Fruit fly (Drosophila melanogaster): ENCODE measurements around the gene Rox8.

Gene Rox8

DNA sequence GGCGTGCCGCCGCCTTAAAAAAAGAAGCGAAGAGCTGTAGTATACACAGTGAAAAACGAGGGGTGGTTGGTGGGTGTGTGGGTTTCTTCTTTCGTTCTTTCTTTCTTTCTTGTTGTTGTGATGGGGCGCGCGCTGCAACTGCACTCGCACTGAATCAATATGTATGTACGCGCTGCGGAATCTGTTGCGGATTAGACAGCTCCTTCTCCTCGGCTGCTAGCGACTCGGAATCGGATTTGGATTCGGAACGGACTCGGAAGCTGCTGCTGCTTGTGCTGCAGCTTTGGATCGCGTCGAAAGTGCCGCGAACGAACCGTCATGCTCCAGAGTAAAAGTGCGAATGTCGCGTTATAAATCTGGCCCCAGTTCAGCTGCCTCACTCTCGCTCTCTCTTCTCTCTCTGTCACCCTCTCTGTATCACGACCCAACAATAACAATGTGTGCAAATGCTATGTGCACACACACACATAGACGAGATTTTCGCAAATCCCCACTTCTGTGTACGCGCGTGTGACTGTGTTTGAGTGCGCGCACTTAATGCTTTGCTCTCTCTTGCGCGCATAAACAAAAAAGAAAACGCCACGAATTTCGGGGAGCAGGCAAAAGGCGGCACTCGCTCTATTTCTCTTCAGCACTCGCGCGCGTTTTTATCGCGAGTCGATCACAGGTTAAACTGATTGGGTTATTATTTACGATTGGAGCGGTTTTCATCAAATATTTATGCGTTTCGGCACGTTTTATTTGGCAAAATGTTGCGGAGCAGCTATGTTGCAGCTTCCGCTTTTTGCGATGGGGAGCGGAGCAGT is 16.8 kb downstream of the Rox8 start:
- no peak for TF ChIP-seq so (GFP tag; IDR thresholded peaks at IDR 0.05)
- peak; percentile 28 for TF ChIP-seq kni (GFP tag; optimal IDR thresholded peaks at IDR 0.05)
- TF ChIP-seq Elba2 (GFP tag; optimal IDR thresholded peaks at IDR 0.05): no peak
- peak; percentile 9 for TF ChIP-seq CG9727 (GFP tag; optimal IDR thresholded peaks at IDR 0.05)
- no peak for TF ChIP-seq CG2678 (tag; optimal IDR thresholded peaks at IDR 0.05)
- no peak for TF ChIP-seq pnt (GFP tag; optimal IDR thresholded peaks at IDR 0.05)
- peak; percentile 34 for TF ChIP-seq CG13894 (tag; optimal IDR thresholded peaks at IDR 0.05)
- TF ChIP-seq pfk (GFP tag; optimal IDR thresholded peaks at IDR 0.05): no peak
- peak; percentile 86 for TF ChIP-seq Jarid2 (GFP tag; optimal IDR thresholded peaks at IDR 0.05)
- TF ChIP-seq Med (GFP tag): peak; percentile 49
- no peak for TF ChIP-seq Sin3A (optimal IDR thresholded peaks at IDR 0.05)
- TF ChIP-seq D (optimal IDR thresholded peaks at IDR 0.05): peak; percentile 27
- TF ChIP-seq D (GFP tag; optimal IDR thresholded peaks at IDR 0.05): no peak
- TF ChIP-seq bsh (GFP tag; optimal IDR thresholded peaks at IDR 0.05): peak in 1 of 2 experiments; percentile 29
- peak; percentile 7 for TF ChIP-seq gem (tag; optimal IDR thresholded peaks at IDR 0.05)
- 0 out of 3 replicates have a peak, but pooled peaks have one; percentile 36 for TF ChIP-seq CG11456 (GFP tag; IDR thresholded peaks at IDR 0.05)
- TF ChIP-seq cato (GFP tag; optimal IDR thresholded peaks at IDR 0.05; ENCODE audit: borderline replicate concordance): no peak
- TF ChIP-seq CG17359 (tag; optimal IDR thresholded peaks at IDR 0.05): no peak
- peak; percentile 50 for TF ChIP-seq CG6813 (GFP tag; optimal IDR thresholded peaks at IDR 0.05)
- peak; percentile 80 for TF ChIP-seq zf30C (GFP tag; optimal IDR thresholded peaks at IDR 0.05)
- TF ChIP-seq CG34224 (GFP tag; IDR thresholded peaks at IDR 0.05; ENCODE audit: partially characterized antibody): no peak
- peak; percentile 2 for TF ChIP-seq BtbVII (GFP tag; optimal IDR thresholded peaks at IDR 0.05)
- no peak for TF ChIP-seq Ets97D (GFP tag; optimal IDR thresholded peaks at IDR 0.05)
- TF ChIP-seq Drgx (GFP tag; IDR thresholded peaks at IDR 0.05): peak; percentile 65
- TF ChIP-seq kah (GFP tag; optimal IDR thresholded peaks at IDR 0.05): no peak
- TF ChIP-seq CG12299 (tag; optimal IDR thresholded peaks at IDR 0.05): peak; percentile 26
- 0 out of 2 replicates have a peak, but pooled peaks have one; percentile 32 for TF ChIP-seq CG32767 (GFP tag; IDR thresholded peaks at IDR 0.05)
- peak; percentile 35; the same call in 1 of the 2 replicates for TF ChIP-seq stc (GFP tag; IDR thresholded peaks at IDR 0.05)
- TF ChIP-seq CG1832 (GFP tag; optimal IDR thresholded peaks at IDR 0.05): peak; percentile 51
- no peak for TF ChIP-seq CG18599 (GFP tag; optimal IDR thresholded peaks at IDR 0.05)
- no peak for TF ChIP-seq CG4328 (GFP tag; optimal IDR thresholded peaks at IDR 0.05)
- peak; percentile 2 for TF ChIP-seq CG13424 (tag; optimal IDR thresholded peaks at IDR 0.05)
- TF ChIP-seq zen2 (GFP tag; IDR thresholded peaks at IDR 0.05; ENCODE audit: partially characterized antibody): 0 out of 3 replicates have a peak, but pooled peaks have one; percentile 25
- TF ChIP-seq onecut (GFP tag; IDR thresholded peaks at IDR 0.05): peak; percentile 43
- no peak for TF ChIP-seq CG17568 (GFP tag; optimal IDR thresholded peaks at IDR 0.05)
- 0 out of 2 replicates have a peak, but pooled peaks have one; percentile 23 for TF ChIP-seq Rx (GFP tag; IDR thresholded peaks at IDR 0.05)
- peak; percentile 9 for TF ChIP-seq Meics (GFP tag; optimal IDR thresholded peaks at IDR 0.05)
- peak; percentile 56 for TF ChIP-seq sens (GFP tag)
- peak; percentile 90; the same call in 3 of the 4 replicates for TF ChIP-seq chinmo (GFP tag; IDR thresholded peaks at IDR 0.05; ENCODE audit: partially characterized antibody)
- TF ChIP-seq gce (GFP tag; IDR thresholded peaks at IDR 0.05): peak; percentile 24; the same call in 1 of the 3 replicates
- no peak for TF ChIP-seq tap (tag; optimal IDR thresholded peaks at IDR 0.05)
- peak; percentile 77 to 92 for TF ChIP-seq Trl (optimal IDR thresholded peaks at IDR 0.05)
- TF ChIP-seq Trl (GFP tag; optimal IDR thresholded peaks at IDR 0.05): peak; percentile 12
- no peak for TF ChIP-seq CG4854 (GFP tag; optimal IDR thresholded peaks at IDR 0.05)
- 0 out of 2 replicates have a peak, but pooled peaks have one; percentile 10 for TF ChIP-seq sna (GFP tag; IDR thresholded peaks at IDR 0.05; ENCODE audit: partially characterized antibody)
- TF ChIP-seq CG4360 (GFP tag; IDR thresholded peaks at IDR 0.05): peak; percentile 67
- peak; percentile 2 for TF ChIP-seq chn (GFP tag; optimal IDR thresholded peaks at IDR 0.05)
- TF ChIP-seq Fer1 (GFP tag; optimal IDR thresholded peaks at IDR 0.05): peak; percentile 36

Measured in whole organism, embryonic.